Fruit fly (Drosophila melanogaster): ENCODE measurements around the gene CG16711.
A peak's percentile ranks its signal among the peaks of the same experiment; 100 is the strongest.

The CG16711 gene

DNA sequence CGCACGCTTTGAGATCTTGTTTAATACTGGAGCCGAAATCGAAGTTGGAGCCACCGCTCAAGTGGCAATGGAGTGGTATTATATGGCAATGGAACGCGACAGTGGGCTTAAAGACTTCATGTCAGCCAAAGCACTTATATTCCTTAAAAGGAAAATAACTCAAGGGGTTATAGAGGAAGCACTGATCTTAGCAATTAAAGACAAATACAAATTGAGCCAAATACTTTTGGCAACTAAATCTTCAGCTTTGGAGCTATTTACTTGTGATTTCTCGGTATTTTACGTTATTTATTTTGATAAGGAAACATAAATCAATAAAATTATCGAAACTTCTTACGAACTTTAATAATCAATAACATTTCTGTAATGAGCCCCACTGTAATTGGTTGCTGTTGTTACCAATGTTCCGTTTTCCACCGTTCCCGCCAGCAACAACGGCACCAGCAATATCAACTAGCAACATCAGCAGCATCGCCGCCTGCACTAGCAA, 40.0 kb downstream of the CG16711 start (continued):
- TF ChIP-seq CG16815 (GFP tag; optimal IDR thresholded peaks at IDR 0.05) (peak; percentile 46), Nf-YC (tag; optimal IDR thresholded peaks at IDR 0.05) (peak; percentile 86), pan (optimal IDR thresholded peaks at IDR 0.05) (no peak), pan (GFP tag; optimal IDR thresholded peaks at IDR 0.05 in 1 of 2, IDR thresholded peaks at IDR 0.05 in 1 of 2) (peak in 1 of 2 experiments; percentile 89), tna (GFP tag; IDR thresholded peaks at IDR 0.05; ENCODE audit: partially characterized antibody) (no peak), Pdp1 (GFP tag; optimal IDR thresholded peaks at IDR 0.05) (peak; percentile 58 to 76), CG7786 (GFP tag; optimal IDR thresholded peaks at IDR 0.05) (peak; percentile 41), lov (optimal IDR thresholded peaks at IDR 0.05) (no peak), lov (GFP tag; IDR thresholded peaks at IDR 0.05) (0 out of 3 replicates have a peak, but pooled peaks have one; percentile 35), prd (optimal IDR thresholded peaks at IDR 0.05) (no peak), prd (GFP tag; IDR thresholded peaks at IDR 0.05) (peak; percentile 86), Gug (GFP tag; IDR thresholded peaks at IDR 0.05) (peak; percentile 73), CG1603 (tag; optimal IDR thresholded peaks at IDR 0.05) (peak; percentile 75), CG2199 (GFP tag; IDR thresholded peaks at IDR 0.05) (no peak), fru (optimal IDR thresholded peaks at IDR 0.05) (no peak), CG3065 (GFP tag; optimal IDR thresholded peaks at IDR 0.05) (peak; percentile 40), so (GFP tag; IDR thresholded peaks at IDR 0.05) (peak; percentile 79; the same call in 1 of the 3 replicates), CG1024 (GFP tag; IDR thresholded peaks at IDR 0.05) (peak; percentile 44; the same call in 1 of the 2 replicates), cato (GFP tag; optimal IDR thresholded peaks at IDR 0.05; ENCODE audit: borderline replicate concordance) (peak; percentile 61), Rfx (GFP tag; IDR thresholded peaks at IDR 0.05) (peak; percentile 85), toy (GFP tag; IDR thresholded peaks at IDR 0.05) (0 out of 2 replicates have a peak, but pooled peaks have one; percentile 22), hbn (GFP tag; IDR thresholded peaks at IDR 0.05; ENCODE audit: partially characterized antibody) (no peak), Dref (GFP tag; IDR thresholded peaks at IDR 0.05) (no peak), Nf-YB (GFP tag; optimal IDR thresholded peaks at IDR 0.05) (peak; percentile 61), Hsf (GFP tag; optimal IDR thresholded peaks at IDR 0.05) (peak; percentile 68), CG10147 (GFP tag; optimal IDR thresholded peaks at IDR 0.05) (peak; percentile 91), wek (GFP tag; optimal IDR thresholded peaks at IDR 0.05) (peak; percentile 58), sens (GFP tag) (peak; percentile 96), h (optimal IDR thresholded peaks at IDR 0.05) (no peak), ewg (GFP tag; optimal IDR thresholded peaks at IDR 0.05) (peak; percentile 66), CG12391 (tag; optimal IDR thresholded peaks at IDR 0.05) (peak; percentile 81), CG17912 (GFP tag; optimal IDR thresholded peaks at IDR 0.05) (no peak), unpg (GFP tag; optimal IDR thresholded peaks at IDR 0.05) (peak; percentile 88), Oli (tag; optimal IDR thresholded peaks at IDR 0.05) (peak; percentile 86), bab2 (GFP tag; optimal IDR thresholded peaks at IDR 0.05) (peak; percentile 49), zf30C (GFP tag; optimal IDR thresholded peaks at IDR 0.05) (no peak), CG2875 (GFP tag; optimal IDR thresholded peaks at IDR 0.05) (peak; percentile 82), CG4730 (GFP tag; IDR thresholded peaks at IDR 0.05) (peak; percentile 88), MBD-R2 (GFP tag; IDR thresholded peaks at IDR 0.05) (peak; percentile 38; the same call in 1 of the 2 replicates), HHEX (GFP tag; optimal IDR thresholded peaks at IDR 0.05) (peak; percentile 91), sob (GFP tag; IDR thresholded peaks at IDR 0.05) (peak; percentile 86), CG11398 (GFP tag; optimal IDR thresholded peaks at IDR 0.05) (no peak), CG2120 (GFP tag; optimal IDR thresholded peaks at IDR 0.05) (peak; percentile 70), ATbp (GFP tag; optimal IDR thresholded peaks at IDR 0.05) (peak; percentile 85), mld (GFP tag; IDR thresholded peaks at IDR 0.05; ENCODE audit: partially characterized antibody) (no peak), CG3847 (GFP tag; IDR thresholded peaks at IDR 0.05) (peak; percentile 77), Dek (tag; optimal IDR thresholded peaks at IDR 0.05) (peak; percentile 75), Dip3 (GFP tag; optimal IDR thresholded peaks at IDR 0.05) (peak; percentile 37), bsh (GFP tag; optimal IDR thresholded peaks at IDR 0.05) (peak; percentile 74 to 83), CG13287 (GFP tag; IDR thresholded peaks at IDR 0.05; ENCODE audit: partially characterized antibody) (no peak), CG18764 (GFP tag; optimal IDR thresholded peaks at IDR 0.05) (peak; percentile 92)

All from whole organism, embryonic.